Worm (Caenorhabditis elegans) whole organism, early embryonic: ENCODE measurements around the gene T26C5.5.

Experiments
- B0310.2 ChIP-seq: sonication (generic microtip); optimal IDR thresholded peaks from 2 replicates; lab custom pipeline; 2016; ENCODE audit warnings: mild to moderate bottlenecking, missing genetic modification characterization, missing compliant biosample characterization
- aly-1 ChIP-seq: sonication (generic microtip); optimal IDR thresholded peaks from 2 replicates; lab custom pipeline; 2016; ENCODE audit warnings: missing genetic modification characterization, missing compliant biosample characterization
- ama-1 ChIP-seq: fragments of 150-350 bp; optimal IDR thresholded peaks from 2 replicates; lab custom pipeline; 2014
- ets-7 ChIP-seq: sonication (generic microtip); optimal IDR thresholded peaks from 2 replicates; lab custom pipeline; 2016; ENCODE audit warnings: missing genotype, missing genetic modification characterization, missing compliant biosample characterization
- flt-1 ChIP-seq: fragments of 200-800 bp; sonication (Bioruptor generic); IDR thresholded peaks from 2 replicates; pipeline ENCODE4 v1.3.6; 2022; ENCODE audit warnings: missing genetic modification characterization, missing compliant biosample characterization
- hmg-4 ChIP-seq: fragments of 200-800 bp; sonication (Bioruptor generic); optimal IDR thresholded peaks from 2 replicates; lab custom pipeline; 2018; ENCODE audit warnings: mild to moderate bottlenecking, missing genetic modification characterization, missing compliant biosample characterization
- hnd-1 ChIP-seq: sonication (generic microtip); optimal IDR thresholded peaks from 2 replicates; lab custom pipeline; 2016; ENCODE audit warnings: missing genetic modification characterization, missing compliant biosample characterization
- scrt-1 ChIP-seq: fragments of 200-800 bp; sonication (Bioruptor generic); IDR thresholded peaks from 2 replicates; pipeline ENCODE4 v1.3.6; 2022; ENCODE audit warnings: missing genetic modification characterization, missing compliant biosample characterization
- sea-1 ChIP-seq: fragments of 200-800 bp; sonication (Bioruptor generic); conservative IDR thresholded peaks from 2 replicates; pipeline ENCODE4 v1.3.6; 2022; ENCODE audit warnings: missing genetic modification characterization, missing compliant biosample characterization
- tbx-11 ChIP-seq: fragments of 200-800 bp; sonication (Bioruptor generic); IDR thresholded peaks from 2 replicates; pipeline ENCODE4 v1.3.6; 2022; ENCODE audit warnings: missing genetic modification characterization, missing compliant biosample characterization

DNA sequence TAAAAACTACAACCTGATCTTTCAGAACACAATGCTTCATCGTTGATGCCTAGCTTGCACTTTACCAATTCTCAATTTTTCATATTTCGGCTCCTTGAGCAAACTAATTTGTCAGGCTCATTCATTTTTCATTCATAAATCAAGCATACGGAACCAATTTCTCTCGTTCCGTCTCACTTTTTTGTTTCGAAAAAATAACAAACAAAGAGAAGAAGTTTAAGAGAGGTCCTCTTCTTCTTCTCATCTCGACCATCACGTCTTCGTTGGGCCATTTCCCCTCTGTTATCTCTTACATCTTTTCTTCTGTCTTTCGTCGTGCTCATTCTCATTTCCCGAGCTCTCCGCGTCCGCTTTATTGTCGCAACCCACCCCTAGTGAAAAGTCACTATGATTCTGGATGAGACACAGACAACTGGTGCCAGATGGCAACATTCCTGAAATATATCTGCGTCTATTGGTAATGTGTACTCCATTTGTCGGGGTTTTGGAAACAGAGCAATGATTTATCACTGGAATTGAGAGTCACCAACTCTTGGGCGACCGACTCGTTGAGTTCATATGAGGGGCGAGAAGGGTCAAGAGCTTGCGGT, 18.2 kb upstream of the T26C5.5 start:
- TF ChIP-seq ama-1 (lab: Kevin White, UChicago), result no peak
- no peak for TF ChIP-seq B0310.2 (tag; lab: Kevin White, UChicago)
- TF ChIP-seq hnd-1 (tag; lab: Kevin White, UChicago), result no peak
- TF ChIP-seq scrt-1, result no peak
- TF ChIP-seq flt-1 (GFP tag; lab: Robert Waterston, UW), result no peak
- TF ChIP-seq tbx-11 (GFP tag; lab: Robert Waterston, UW), result no peak
- TF ChIP-seq hmg-4 (GFP tag; lab: Kevin White, UChicago), result no peak
- TF ChIP-seq aly-1 (tag; lab: Kevin White, UChicago), result no peak
- TF ChIP-seq ets-7 (tag; lab: Kevin White, UChicago), result no peak
- TF ChIP-seq sea-1, result no peak
